Worm (Caenorhabditis elegans): ENCODE data around the gene efn-3.
A peak's percentile ranks its signal among the peaks of the same experiment; 100 is the strongest.
"Not testable (repeated sequence)": the region's sequence is repeated elsewhere in the genome, so short reads cannot be mapped to it uniquely, and the experiment has no call there.

Gene efn-3

DNA sequence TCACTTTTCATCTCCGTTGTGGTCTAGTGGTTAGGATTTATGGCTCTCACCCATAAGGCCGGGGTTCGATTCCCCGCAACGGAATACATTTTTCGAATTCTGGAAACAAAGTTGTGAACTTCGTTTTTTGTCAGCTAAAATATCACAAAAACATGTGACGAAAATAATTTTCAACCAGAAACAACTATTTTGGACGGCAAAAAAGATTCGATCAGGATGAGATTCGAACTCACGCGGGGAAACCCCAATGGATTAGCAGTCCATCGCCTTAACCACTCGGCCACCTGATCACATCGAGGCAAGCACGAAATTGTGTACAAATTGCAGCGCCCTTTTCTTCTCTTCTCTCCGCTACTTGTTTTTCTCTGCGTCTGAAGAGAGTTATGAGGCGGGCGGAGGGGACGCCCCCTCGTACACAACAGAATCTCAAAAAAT, 28.6 kb downstream of the efn-3 start:
- TF ChIP-seq ref-1 (GFP tag; conservative IDR thresholded peaks at IDR 0.05) (peak; percentile 68), ztf-29 (GFP tag; IDR thresholded peaks at IDR 0.05) (peak; percentile 73), T22C8.4 (GFP tag; IDR thresholded peaks at IDR 0.05) (peak; percentile 74), ztf-23 (GFP tag; IDR thresholded peaks at IDR 0.05) (peak; percentile 92), flt-1 (GFP tag; IDR thresholded peaks at IDR 0.05) (peak; percentile 83), klf-2 (GFP tag; conservative IDR thresholded peaks at IDR 0.05) (0 out of 2 replicates have a peak, but pooled peaks have one; percentile 47), cog-1 (tag; optimal IDR thresholded peaks at IDR 0.05) (peak; percentile 55), tab-1 (GFP tag; IDR thresholded peaks at IDR 0.05) (peak; percentile 87)

DNA sequence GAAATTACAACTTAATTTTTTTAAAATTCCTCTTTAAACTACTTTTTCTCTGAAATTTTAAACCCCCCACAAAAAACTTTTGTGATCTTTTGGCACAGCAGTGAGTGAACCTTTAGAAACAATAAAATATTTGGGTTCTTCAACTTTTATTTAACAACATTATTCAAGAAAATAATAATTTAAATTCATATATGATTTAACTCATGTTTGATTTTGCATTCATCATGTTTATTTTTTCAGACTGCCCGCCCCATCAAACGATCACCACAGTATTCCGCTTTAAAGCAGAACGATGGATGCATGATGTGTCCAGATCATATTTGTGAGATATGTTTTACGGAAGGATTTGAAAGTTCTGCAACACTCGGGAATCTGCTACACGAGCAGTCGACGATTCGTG, 30.8 kb downstream of the efn-3 start, which contains the start of gene set-8:
TSS of gene set-8 (plus strand) at position 301 of the 400 bp plus-strand sequence.
- TF ChIP-seq flt-1 (GFP tag; IDR thresholded peaks at IDR 0.05) = no peak
- TF ChIP-seq tab-1 (GFP tag; IDR thresholded peaks at IDR 0.05) = no peak
- no peak for TF ChIP-seq ztf-23 (GFP tag; IDR thresholded peaks at IDR 0.05)
- no peak for TF ChIP-seq T22C8.4 (GFP tag; IDR thresholded peaks at IDR 0.05)
- TF ChIP-seq cog-1 (tag; optimal IDR thresholded peaks at IDR 0.05) = no peak
- no peak for TF ChIP-seq ref-1 (GFP tag; conservative IDR thresholded peaks at IDR 0.05)
- TF ChIP-seq ztf-29 (GFP tag; IDR thresholded peaks at IDR 0.05) = no peak
- no peak for TF ChIP-seq klf-2 (GFP tag; conservative IDR thresholded peaks at IDR 0.05)
- TF ChIP-seq med-1 (GFP tag; optimal IDR thresholded peaks at IDR 0.05; ENCODE audit: insufficient read depth) = no peak

DNA sequence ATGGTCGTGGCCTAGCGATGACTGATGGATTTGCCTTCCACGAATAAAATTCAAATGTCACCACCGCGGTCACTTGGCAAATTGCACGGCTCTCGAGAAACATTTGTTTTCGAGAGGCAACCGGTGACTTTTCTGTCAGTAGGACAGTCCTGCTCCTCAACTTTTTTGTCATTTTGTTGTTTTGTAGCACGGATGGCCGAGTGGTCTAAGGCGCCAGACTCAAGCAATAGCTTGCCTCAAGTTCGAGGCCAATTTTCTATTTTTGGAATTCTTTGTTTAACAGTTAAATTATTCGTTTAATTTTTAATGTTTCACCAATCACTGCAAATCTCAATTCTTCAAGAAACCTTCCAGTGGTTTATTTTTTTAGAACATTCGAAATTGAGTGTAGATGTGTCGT, 33.0 kb downstream of the efn-3 start:
- TF ChIP-seq ztf-29 (GFP tag; IDR thresholded peaks at IDR 0.05) (no peak), klf-2 (GFP tag; conservative IDR thresholded peaks at IDR 0.05) (no peak), ref-1 (GFP tag; conservative IDR thresholded peaks at IDR 0.05) (no peak), flt-1 (GFP tag; IDR thresholded peaks at IDR 0.05) (no peak), tab-1 (GFP tag; IDR thresholded peaks at IDR 0.05) (no peak), med-1 (GFP tag; optimal IDR thresholded peaks at IDR 0.05; ENCODE audit: insufficient read depth) (no peak), T22C8.4 (GFP tag; IDR thresholded peaks at IDR 0.05) (no peak), cog-1 (tag; optimal IDR thresholded peaks at IDR 0.05) (no peak)

DNA sequence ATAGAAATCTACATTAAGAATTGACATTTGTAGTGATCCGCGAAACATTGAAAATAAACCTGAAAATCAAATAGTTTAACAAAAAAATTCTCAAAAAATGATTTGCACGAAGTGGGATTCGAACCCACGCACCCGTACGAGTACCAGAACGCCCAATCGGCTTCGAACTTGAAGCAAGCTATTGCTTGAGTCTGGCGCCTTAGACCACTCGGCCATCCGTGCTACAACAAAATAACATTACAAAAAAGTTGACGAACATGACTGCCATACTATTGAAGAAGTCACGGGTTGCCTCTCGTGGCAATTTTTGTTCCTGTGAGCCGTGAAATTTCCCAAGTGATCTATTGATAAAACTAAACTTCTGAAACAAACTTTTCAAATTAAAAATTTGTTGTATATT, 34.0 kb downstream of the efn-3 start:
- TF ChIP-seq cog-1 (tag; optimal IDR thresholded peaks at IDR 0.05) (no peak), flt-1 (GFP tag; IDR thresholded peaks at IDR 0.05) (no peak), klf-2 (GFP tag; conservative IDR thresholded peaks at IDR 0.05) (no peak), tab-1 (GFP tag; IDR thresholded peaks at IDR 0.05) (no peak), T22C8.4 (GFP tag; IDR thresholded peaks at IDR 0.05) (no peak), ztf-23 (GFP tag; IDR thresholded peaks at IDR 0.05) (no peak), ref-1 (GFP tag; conservative IDR thresholded peaks at IDR 0.05) (no peak), ztf-29 (GFP tag; IDR thresholded peaks at IDR 0.05) (no peak), med-1 (GFP tag; optimal IDR thresholded peaks at IDR 0.05; ENCODE audit: insufficient read depth) (no peak)

ce11 chrX:13442446-13442845, 34.8 kb downstream of the efn-3 start:
- TF ChIP-seq ref-1 (GFP tag; conservative IDR thresholded peaks at IDR 0.05) = no peak
- peak; percentile 65 for TF ChIP-seq flt-1 (GFP tag; IDR thresholded peaks at IDR 0.05)
- no peak for TF ChIP-seq med-1 (GFP tag; optimal IDR thresholded peaks at IDR 0.05; ENCODE audit: insufficient read depth)
- 0 out of 2 replicates have a peak, but pooled peaks have one; percentile 19 for TF ChIP-seq klf-2 (GFP tag; conservative IDR thresholded peaks at IDR 0.05)
- no peak for TF ChIP-seq ztf-29 (GFP tag; IDR thresholded peaks at IDR 0.05)
- TF ChIP-seq T22C8.4 (GFP tag; IDR thresholded peaks at IDR 0.05) = no peak
- peak; percentile 70; the same call in 1 of the 2 replicates for TF ChIP-seq ztf-23 (GFP tag; IDR thresholded peaks at IDR 0.05)
- no peak for TF ChIP-seq tab-1 (GFP tag; IDR thresholded peaks at IDR 0.05)
- TF ChIP-seq cog-1 (tag; optimal IDR thresholded peaks at IDR 0.05) = peak; percentile 46

ce11 chrX:13435790-13436472, 41.3 kb downstream of the efn-3 start, which contains the start of gene jmjd-3.3:
Gene jmjd-3.3, plus strand, starts transcription at chrX:13436422.
- no peak for TF ChIP-seq klf-2 (GFP tag; conservative IDR thresholded peaks at IDR 0.05)
- TF ChIP-seq med-1 (GFP tag; optimal IDR thresholded peaks at IDR 0.05; ENCODE audit: insufficient read depth) = no peak
- TF ChIP-seq T22C8.4 (GFP tag; IDR thresholded peaks at IDR 0.05) = no peak
- no peak for TF ChIP-seq ztf-23 (GFP tag; IDR thresholded peaks at IDR 0.05)
- no peak for TF ChIP-seq ztf-29 (GFP tag; IDR thresholded peaks at IDR 0.05)
- TF ChIP-seq flt-1 (GFP tag; IDR thresholded peaks at IDR 0.05) = no peak
- TF ChIP-seq cog-1 (tag; optimal IDR thresholded peaks at IDR 0.05) = no peak
- TF ChIP-seq tab-1 (GFP tag; IDR thresholded peaks at IDR 0.05) = no peak
- no peak for TF ChIP-seq ref-1 (GFP tag; conservative IDR thresholded peaks at IDR 0.05)

- TF ChIP-seq flt-1 (GFP tag; IDR thresholded peaks at IDR 0.05) (no peak), tab-1 (GFP tag; IDR thresholded peaks at IDR 0.05) (no peak), cog-1 (tag; optimal IDR thresholded peaks at IDR 0.05) (no peak), ztf-23 (GFP tag; IDR thresholded peaks at IDR 0.05) (no peak), ztf-29 (GFP tag; IDR thresholded peaks at IDR 0.05) (no peak), T22C8.4 (GFP tag; IDR thresholded peaks at IDR 0.05) (no peak), klf-2 (GFP tag; conservative IDR thresholded peaks at IDR 0.05) (no peak), med-1 (GFP tag; optimal IDR thresholded peaks at IDR 0.05; ENCODE audit: insufficient read depth) (no peak), ref-1 (GFP tag; conservative IDR thresholded peaks at IDR 0.05) (no peak)
Measured at ce11 chrX:13435116-13435515, 42.1 kb downstream of the efn-3 start.

DNA sequence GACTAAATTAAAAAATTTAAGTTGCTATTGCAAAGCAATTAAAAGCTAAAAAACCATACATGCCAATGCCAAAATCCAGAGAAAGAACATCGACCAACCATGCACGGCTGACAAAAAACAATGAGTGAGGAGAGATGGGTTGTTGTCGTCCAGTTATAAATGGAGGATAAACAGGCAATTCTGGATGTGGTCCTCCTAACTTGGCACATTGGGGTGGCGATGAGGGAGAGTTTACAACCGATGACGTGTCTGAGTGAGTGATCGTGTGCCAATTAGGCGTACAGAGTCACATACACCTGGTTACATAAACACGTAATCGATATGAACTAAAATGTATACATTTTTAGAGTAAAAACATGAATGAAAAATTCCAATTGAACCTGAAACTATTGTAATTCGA, 45.9 kb downstream of the efn-3 start, which contains the start of gene C29F7.10:
TSS of gene C29F7.10 (minus strand) at position 101 of the 400 bp plus-strand sequence.
- not testable (repeated sequence) for TF ChIP-seq cog-1 (tag; optimal IDR thresholded peaks at IDR 0.05); ztf-23 (GFP tag; IDR thresholded peaks at IDR 0.05); ref-1 (GFP tag; conservative IDR thresholded peaks at IDR 0.05)

- TF ChIP-seq T22C8.4 (GFP tag; IDR thresholded peaks at IDR 0.05); klf-2 (GFP tag; conservative IDR thresholded peaks at IDR 0.05); flt-1 (GFP tag; IDR thresholded peaks at IDR 0.05): not testable (repeated sequence)
Measured at ce11 chrX:13428755-13429154, 48.5 kb downstream of the efn-3 start, which contains the start of gene fkh-4. Gene fkh-4, minus strand, starts transcription at chrX:13428855.

All from whole organism, midembryonic.